Fruit fly (Drosophila melanogaster): ENCODE measurements around the gene Nup133.

- TF ChIP-seq pum (GFP tag; optimal IDR thresholded peaks at IDR 0.05) (no peak), CG4617 (GFP tag; optimal IDR thresholded peaks at IDR 0.05; ENCODE audit: borderline replicate concordance) (no peak), CG9876 (GFP tag; optimal IDR thresholded peaks at IDR 0.05) (no peak), Atf-2 (GFP tag; optimal IDR thresholded peaks at IDR 0.05) (no peak), psq (GFP tag; optimal IDR thresholded peaks at IDR 0.05) (no peak), CG18599 (GFP tag; optimal IDR thresholded peaks at IDR 0.05) (no peak), CG30431 (GFP tag; optimal IDR thresholded peaks at IDR 0.05) (no peak), Hr78 (GFP tag; optimal IDR thresholded peaks at IDR 0.05) (no peak)
Measured at dm6 chr3R:22701793-22702192, 11.4 kb downstream of the Nup133 start, which contains the start of the genes CG6972 and CCAP.
